Fruit fly (Drosophila melanogaster) whole organism, embryonic: ENCODE results near the gene CG7841.

Experiments used
- Atf-2 ChIP-seq: fragments of 200-800 bp; sonication (Bioruptor generic); optimal IDR thresholded peaks from 2 replicates; lab custom pipeline; 2016; ENCODE audit warnings: missing biosample characterization, missing genetic modification characterization
- BtbVII ChIP-seq: fragments of 200-800 bp; sonication (Bioruptor generic); optimal IDR thresholded peaks from 3 replicates; lab custom pipeline; 2017; ENCODE audit warnings: missing biosample characterization, mild to moderate bottlenecking, missing genetic modification characterization
- Bteb2 ChIP-seq: fragments of 200-800 bp; sonication (Bioruptor generic); optimal IDR thresholded peaks from 2 replicates; lab custom pipeline; 2016; ENCODE audit warnings: missing biosample characterization, missing genetic modification characterization
- CG10565 ChIP-seq: fragments of 200-800 bp; sonication (Bioruptor generic); optimal IDR thresholded peaks from 3 replicates; lab custom pipeline; 2016; ENCODE audit warnings: missing biosample characterization, mild to moderate bottlenecking, missing genetic modification characterization
- CG11723 ChIP-seq: fragments of 200-800 bp; sonication (Bioruptor generic); optimal IDR thresholded peaks from 2 replicates; lab custom pipeline; 2017; ENCODE audit warnings: missing biosample characterization, mild to moderate bottlenecking, missing genetic modification characterization
- CG13894 ChIP-seq: fragments of 200-800 bp; sonication (Bioruptor generic); optimal IDR thresholded peaks from 3 replicates; lab custom pipeline; 2018; ENCODE audit warnings: missing biosample characterization, mild to moderate bottlenecking, missing genetic modification characterization, moderate library complexity
- CG14014 ChIP-seq: fragments of 200-800 bp; sonication (Bioruptor generic); IDR thresholded peaks from 2 replicates; pipeline ENCODE4 v1.3.6; 2022; ENCODE audit warnings: missing biosample characterization, missing genetic modification characterization
- CG14441 ChIP-seq: fragments of 200-800 bp; sonication (Bioruptor generic); IDR thresholded peaks from 2 replicates; pipeline ENCODE4 v1.3.6; 2022; ENCODE audit warnings: missing biosample characterization, missing genetic modification characterization
- CG14965 ChIP-seq: fragments of 200-800 bp; sonication (Bioruptor generic); optimal IDR thresholded peaks from 2 replicates; lab custom pipeline; 2016; ENCODE audit warnings: missing biosample characterization, missing genetic modification characterization, borderline replicate concordance
- CG15011 ChIP-seq: fragments of 200-800 bp; sonication (Bioruptor generic); optimal IDR thresholded peaks from 3 replicates; lab custom pipeline; 2018; ENCODE audit warnings: missing biosample characterization, mild to moderate bottlenecking, missing genetic modification characterization
- CG15073 ChIP-seq: fragments of 200-800 bp; sonication (Bioruptor generic); optimal IDR thresholded peaks from 2 replicates; lab custom pipeline; 2016; ENCODE audit warnings: missing biosample characterization, missing genetic modification characterization
- CG15601 ChIP-seq: fragments of 200-800 bp; sonication (Bioruptor generic); optimal IDR thresholded peaks from 3 replicates; lab custom pipeline; 2019; ENCODE audit warnings: missing biosample characterization, mild to moderate bottlenecking, missing genetic modification characterization, moderate library complexity
- CG15696 ChIP-seq: fragments of 200-800 bp; sonication (Bioruptor generic); optimal IDR thresholded peaks from 2 replicates; lab custom pipeline; 2019; ENCODE audit warnings: missing biosample characterization, mild to moderate bottlenecking, missing genetic modification characterization, moderate library complexity
- CG17802 ChIP-seq: fragments of 200-800 bp; sonication (Bioruptor generic); optimal IDR thresholded peaks from 2 replicates; lab custom pipeline; 2018; ENCODE audit warnings: missing biosample characterization, mild to moderate bottlenecking, missing genetic modification characterization, moderate library complexity
- CG18764 ChIP-seq: fragments of 200-800 bp; sonication (Bioruptor generic); optimal IDR thresholded peaks from 3 replicates; lab custom pipeline; 2016; ENCODE audit warnings: missing biosample characterization, missing genetic modification characterization
- CG30431 ChIP-seq: fragments of 200-800 bp; sonication (Bioruptor generic); optimal IDR thresholded peaks from 2 replicates; lab custom pipeline; 2017; ENCODE audit warnings: missing biosample characterization, missing genetic modification characterization
- CG3163 ChIP-seq: fragments of 200-800 bp; sonication (Bioruptor generic); optimal IDR thresholded peaks from 3 replicates; lab custom pipeline; 2016; ENCODE audit warnings: missing biosample characterization, missing genetic modification characterization
- CG32532 ChIP-seq: fragments of 200-800 bp; sonication (Bioruptor generic); IDR thresholded peaks from 2 replicates; pipeline ENCODE4 v1.3.6; 2022; ENCODE audit warnings: missing biosample characterization, missing genetic modification characterization
- CG33213 ChIP-seq: fragments of 200-800 bp; sonication (Bioruptor generic); optimal IDR thresholded peaks from 3 replicates; lab custom pipeline; 2016; ENCODE audit warnings: missing biosample characterization, missing genetic modification characterization
- CG4617 ChIP-seq: fragments of 200-800 bp; sonication (Bioruptor generic); optimal IDR thresholded peaks from 3 replicates; lab custom pipeline; 2016; ENCODE audit warnings: missing biosample characterization, missing genetic modification characterization, borderline replicate concordance
- CG5180 ChIP-seq: fragments of 200-800 bp; sonication (Bioruptor generic); optimal IDR thresholded peaks from 3 replicates; lab custom pipeline; 2017; ENCODE audit warnings: missing biosample characterization, missing genetic modification characterization, mild to moderate bottlenecking, moderate library complexity, missing genetic modification reagents
- CG7786 ChIP-seq: fragments of 200-800 bp; sonication (Bioruptor generic); optimal IDR thresholded peaks from 2 replicates; lab custom pipeline; 2016; ENCODE audit warnings: missing biosample characterization, missing genetic modification characterization
- Dad ChIP-seq: fragments of 200-800 bp; sonication (Bioruptor generic); optimal IDR thresholded peaks from 3 replicates; lab custom pipeline; 2016; ENCODE audit warnings: missing biosample characterization, missing genetic modification characterization
- Dll ChIP-seq: fragments of 200-800 bp; sonication (Bioruptor generic); IDR thresholded peaks from 4 replicates; pipeline ENCODE4 v1.3.6; 2022; ENCODE audit warnings: missing biosample characterization, missing genetic modification characterization; ENCODE audit not compliant: partially characterized antibody
- Hr51 ChIP-seq, 2 experiments: fragments of 200-800 bp; sonication (Bioruptor generic); optimal IDR thresholded peaks; 2 replicates in 1 of 2; 3 replicates in 1 of 2; lab custom pipeline; 2016 to 2018; ENCODE audit warnings: missing biosample characterization in 2 of 2, missing genetic modification characterization in 2 of 2, mild to moderate bottlenecking in 1 of 2, moderate library complexity in 1 of 2
- Hsf ChIP-seq: fragments of 200-800 bp; sonication (Bioruptor generic); optimal IDR thresholded peaks from 3 replicates; lab custom pipeline; 2016; ENCODE audit warnings: missing biosample characterization, missing genetic modification characterization
- Mes4 ChIP-seq: fragments of 200-800 bp; sonication (Bioruptor generic); optimal IDR thresholded peaks from 2 replicates; lab custom pipeline; 2016; ENCODE audit warnings: missing biosample characterization, missing genetic modification characterization
- ash1 ChIP-seq: fragments of 200-800 bp; sonication (Bioruptor generic); optimal IDR thresholded peaks from 2 replicates; lab custom pipeline; 2018; ENCODE audit warnings: missing biosample characterization, mild to moderate bottlenecking, missing genetic modification characterization
- bbx ChIP-seq: fragments of 200-800 bp; sonication (Bioruptor generic); IDR thresholded peaks from 2 replicates; pipeline ENCODE4 v1.3.6; 2022; ENCODE audit warnings: missing biosample characterization, missing genetic modification characterization; ENCODE audit not compliant: partially characterized antibody
- bsh ChIP-seq, 2 experiments: fragments of 200-800 bp; sonication (Bioruptor generic); optimal IDR thresholded peaks; 2 replicates each; lab custom pipeline; 2017 to 2018; ENCODE audit warnings: mild to moderate bottlenecking in 2 of 2, missing biosample characterization in 2 of 2, missing genetic modification characterization in 2 of 2, moderate library complexity in 1 of 2
- caup ChIP-seq: fragments of 200-800 bp; sonication (Bioruptor generic); optimal IDR thresholded peaks from 3 replicates; lab custom pipeline; 2017; ENCODE audit warnings: missing biosample characterization, mild to moderate bottlenecking, missing genetic modification characterization, moderate library complexity; ENCODE audit not compliant: severe bottlenecking
- crc ChIP-seq: fragments of 200-800 bp; sonication (Bioruptor generic); optimal IDR thresholded peaks from 2 replicates; lab custom pipeline; 2016; ENCODE audit warnings: missing biosample characterization, missing genetic modification characterization
- da ChIP-seq: fragments of 200-800 bp; sonication (Bioruptor generic); optimal IDR thresholded peaks from 2 replicates; lab custom pipeline; 2016; ENCODE audit warnings: missing biosample characterization, missing genetic modification characterization
- dan ChIP-seq: fragments of 200-800 bp; sonication (Bioruptor generic); IDR thresholded peaks from 2 replicates; pipeline ENCODE4 v1.3.6; 2022; ENCODE audit warnings: missing biosample characterization, missing genetic modification characterization
- dysf ChIP-seq: fragments of 200-800 bp; sonication (Bioruptor generic); IDR thresholded peaks from 3 replicates; pipeline ENCODE4 v1.3.6; 2022; ENCODE audit warnings: missing biosample characterization, missing genetic modification characterization
- eve ChIP-seq, 2 experiments: fragments of >200 bp; optimal IDR thresholded peaks; 2 replicates each; lab custom pipeline; 2017; ENCODE audit warnings: missing biosample characterization in 2 of 2, missing genetic modification characterization in 2 of 2
- ham ChIP-seq: fragments of 200-800 bp; sonication (Bioruptor generic); IDR thresholded peaks from 2 replicates; pipeline ENCODE4 v1.3.6; 2022; ENCODE audit warnings: missing biosample characterization, missing genetic modification characterization
- inv ChIP-seq: fragments of 200-800 bp; sonication (Bioruptor generic); IDR thresholded peaks from 2 replicates; pipeline ENCODE4 v1.3.6; 2022; ENCODE audit warnings: missing biosample characterization, missing genetic modification characterization; ENCODE audit not compliant: partially characterized antibody
- lilli ChIP-seq: fragments of 200-800 bp; sonication (Bioruptor generic); optimal IDR thresholded peaks from 3 replicates; lab custom pipeline; 2016; ENCODE audit warnings: missing biosample characterization, missing genetic modification characterization
- lmd ChIP-seq: fragments of 200-800 bp; sonication (Bioruptor generic); IDR thresholded peaks from 2 replicates; pipeline ENCODE4 v1.3.6; 2022; ENCODE audit warnings: missing biosample characterization, missing genetic modification characterization
- luna ChIP-seq: fragments of 200-800 bp; sonication (Bioruptor generic); optimal IDR thresholded peaks from 2 replicates; lab custom pipeline; 2016; ENCODE audit warnings: missing biosample characterization, missing genetic modification characterization
- mirr ChIP-seq: fragments of 200-800 bp; sonication (Bioruptor generic); optimal IDR thresholded peaks from 3 replicates; lab custom pipeline; 2018; ENCODE audit warnings: missing biosample characterization, mild to moderate bottlenecking, missing genetic modification characterization
- salm ChIP-seq: fragments of 200-800 bp; sonication (Bioruptor generic); optimal IDR thresholded peaks from 2 replicates; lab custom pipeline; 2018; ENCODE audit warnings: missing biosample characterization, mild to moderate bottlenecking, missing genetic modification characterization
- schlank ChIP-seq: fragments of 200-800 bp; sonication (Bioruptor generic); optimal IDR thresholded peaks from 2 replicates; lab custom pipeline; 2018; ENCODE audit warnings: missing biosample characterization, mild to moderate bottlenecking, missing genetic modification characterization
- seq ChIP-seq: fragments of 200-800 bp; sonication (Bioruptor generic); IDR thresholded peaks from 2 replicates; pipeline ENCODE4 v1.3.6; 2022; ENCODE audit warnings: missing biosample characterization, missing genetic modification characterization
- sug ChIP-seq: fragments of 200-800 bp; optimal IDR thresholded peaks from 2 replicates; lab custom pipeline; 2019; ENCODE audit warnings: missing biosample characterization, mild to moderate bottlenecking, missing genetic modification characterization, moderate library complexity
- tio ChIP-seq: fragments of 200-800 bp; sonication (Bioruptor generic); optimal IDR thresholded peaks from 2 replicates; lab custom pipeline; 2017; ENCODE audit warnings: missing biosample characterization, missing genetic modification characterization, inconsistent platforms
- unc-4 ChIP-seq: fragments of 200-800 bp; sonication (Bioruptor generic); IDR thresholded peaks from 2 replicates; pipeline ENCODE4 v1.3.6; 2022; ENCODE audit warnings: missing biosample characterization, missing genetic modification characterization; ENCODE audit not compliant: partially characterized antibody
- zfh1 ChIP-seq: fragments of 200-800 bp; sonication (Bioruptor generic); IDR thresholded peaks from 3 replicates; pipeline ENCODE4 v1.3.6; 2022; ENCODE audit warnings: missing biosample characterization, missing genetic modification characterization

The CG7841 gene

dm6 chr3L:15493886-15494598, 14.0 kb downstream of the CG7841 start (continued):
- TF ChIP-seq schlank (tag; lab: Kevin White, UChicago) (no peak), Hsf (GFP tag; lab: Kevin White, UChicago) (no peak), inv (no peak), CG15601 (tag; lab: Kevin White, UChicago) (peak; percentile 15), CG3163 (GFP tag; lab: Kevin White, UChicago) (peak; percentile 96), da (no peak), CG15073 (GFP tag; lab: Kevin White, UChicago) (no peak), ash1 (GFP tag; lab: Kevin White, UChicago) (no peak), bbx (GFP tag; lab: Robert Waterston, UW) (no peak), mirr (no peak), CG13894 (tag; lab: Kevin White, UChicago) (no peak), Mes4 (GFP tag; lab: Kevin White, UChicago) (no peak), Dad (no peak), CG18764 (peak; percentile 77), CG32532 (GFP tag; lab: Robert Waterston, UW) (peak; percentile 24; the same call in 1 of the 2 replicates), CG7786 (GFP tag; lab: Kevin White, UChicago) (no peak), seq (peak; percentile 58; the same call in 1 of the 2 replicates), Dll (GFP tag; lab: Robert Waterston, UW) (no peak), CG15011 (GFP tag; lab: Kevin White, UChicago) (no peak), CG15696 (no peak), lmd (GFP tag; lab: Robert Waterston, UW) (peak; percentile 41; the same call in 1 of the 2 replicates), Hr51 (GFP tag; optimal IDR thresholded peaks at IDR 0.05; lab: Kevin White, UChicago) (peak in 1 of 2 experiments; percentile 27), salm (tag; lab: Kevin White, UChicago) (no peak), CG11723 (GFP tag; lab: Kevin White, UChicago) (no peak), caup (no peak), eve (GFP tag; optimal IDR thresholded peaks at IDR 0.05; lab: Kevin White, UChicago) (no peak), luna (no peak), CG10565 (GFP tag; lab: Kevin White, UChicago) (no peak), unc-4 (GFP tag; lab: Robert Waterston, UW) (no peak), CG30431 (GFP tag; lab: Kevin White, UChicago) (no peak), dan (GFP tag; lab: Robert Waterston, UW) (no peak), crc (no peak), bsh (GFP tag; optimal IDR thresholded peaks at IDR 0.05; lab: Kevin White, UChicago) (peak in 1 of 2 experiments; percentile 1), dysf (GFP tag; lab: Robert Waterston, UW) (no peak), CG14441 (peak; percentile 29; the same call in 1 of the 2 replicates), ham (no peak), Bteb2 (GFP tag; lab: Kevin White, UChicago) (no peak), CG5180 (GFP tag; lab: Kevin White, UChicago) (no peak), Atf-2 (GFP tag; lab: Kevin White, UChicago) (no peak), CG14014 (GFP tag; lab: Robert Waterston, UW) (no peak), lilli (no peak), tio (GFP tag; lab: Kevin White, UChicago) (no peak), sug (tag; lab: Kevin White, UChicago) (peak; percentile 7), zfh1 (GFP tag; lab: Robert Waterston, UW) (no peak), CG17802 (tag; lab: Kevin White, UChicago) (no peak), CG14965 (GFP tag; lab: Kevin White, UChicago) (no peak), BtbVII (no peak), CG33213 (GFP tag; lab: Kevin White, UChicago) (no peak), CG4617 (GFP tag; lab: Kevin White, UChicago) (no peak)
